Worm (Caenorhabditis elegans): ENCODE measurements around the gene msp-78.

DNA sequence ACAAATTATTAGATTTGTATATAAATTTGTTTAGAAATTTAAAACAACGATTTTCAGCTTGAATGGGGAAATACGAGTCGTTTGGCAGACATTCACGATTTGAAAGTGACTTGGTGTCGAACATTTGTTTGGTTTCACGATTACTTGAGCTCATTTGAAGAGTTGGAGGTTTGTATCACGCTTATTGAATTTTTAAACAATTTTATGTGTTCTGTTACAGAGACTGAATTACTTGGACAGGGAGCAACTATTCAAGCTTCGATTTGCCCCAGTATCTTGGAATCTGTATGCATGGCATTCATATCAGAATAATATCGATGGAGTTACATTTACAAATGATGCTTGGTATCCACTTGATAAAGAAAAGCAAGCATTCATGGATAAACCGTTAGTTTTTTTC is 42.6 kb upstream of the msp-78 start:
- TF ChIP-seq lin-13 (GFP tag; optimal IDR thresholded peaks at IDR 0.05) (no peak), lsy-2 (tag; optimal IDR thresholded peaks at IDR 0.05) (no peak), zag-1 (tag; optimal IDR thresholded peaks at IDR 0.05) (no peak), mab-5 (tag; optimal IDR thresholded peaks at IDR 0.05) (no peak), nhr-237 (tag; optimal IDR thresholded peaks at IDR 0.05) (no peak), aly-2 (tag; optimal IDR thresholded peaks at IDR 0.05) (no peak), elt-3 (tag; optimal IDR thresholded peaks at IDR 0.05) (no peak), unc-62 (GFP tag; optimal IDR thresholded peaks at IDR 0.05) (no peak), egl-27 (tag; optimal IDR thresholded peaks at IDR 0.05) (no peak), F13H6.1 (tag; optimal IDR thresholded peaks at IDR 0.05) (no peak), snpc-4 (tag; optimal IDR thresholded peaks at IDR 0.05) (no peak)
